Fruit fly (Drosophila melanogaster): ENCODE data around the gene Bili.

Bili gene

dm6 chr3R:25126823-25127222, 4.3 kb upstream of the Bili start:
- no peak for TF ChIP-seq CG34367 (tag; optimal IDR thresholded peaks at IDR 0.05)
- TF ChIP-seq CG17806 (tag; optimal IDR thresholded peaks at IDR 0.05): no peak

dm6 chr3R:25127231-25127689, 3.8 kb upstream of the Bili start, which contains the start of the genes Mocs2A, Mocs2B and Clbn:
Gene Mocs2A (minus strand): TSS chr3R:25127359.
Gene Mocs2B (minus strand): TSS chr3R:25127359.
Gene Clbn (plus strand): TSS chr3R:25127502.
- no peak for TF ChIP-seq CG14655 (GFP tag; optimal IDR thresholded peaks at IDR 0.05)
- no peak for TF ChIP-seq CG9948 (tag; optimal IDR thresholded peaks at IDR 0.05)

dm6 chr3R:25137565-25138367, 6.7 kb downstream of the Bili start, which contains the start of gene danr:
Gene danr (plus strand): TSS chr3R:25138072.
- no peak; the same call in 2 of the 3 replicates for TF ChIP-seq CG4496 (GFP tag; IDR thresholded peaks at IDR 0.05)
- TF ChIP-seq CG12605 (GFP tag; IDR thresholded peaks at IDR 0.05): peak; percentile 76

- TF ChIP-seq CG8159 (tag; optimal IDR thresholded peaks at IDR 0.05) (peak; percentile 33), CG15710 (tag; optimal IDR thresholded peaks at IDR 0.05) (peak; percentile 13), CG9948 (tag; optimal IDR thresholded peaks at IDR 0.05) (no peak)
These were observed 21.2 kb downstream of the Bili start for dm6 chr3R:25152342-25152741.

- TF ChIP-seq gl (tag; optimal IDR thresholded peaks at IDR 0.05): no peak
- peak; percentile 18 for TF ChIP-seq CG8159 (tag; optimal IDR thresholded peaks at IDR 0.05)
These were observed 30.4 kb downstream of the Bili start for dm6 chr3R:25161520-25161919.

- no peak for TF ChIP-seq CG15710 (tag; optimal IDR thresholded peaks at IDR 0.05)
- no peak for TF ChIP-seq rn (GFP tag; IDR thresholded peaks at IDR 0.05)
- TF ChIP-seq CG8159 (tag; optimal IDR thresholded peaks at IDR 0.05): no peak
- no peak for TF ChIP-seq CG12605 (GFP tag; IDR thresholded peaks at IDR 0.05)
- no peak for TF ChIP-seq CG8301 (tag; optimal IDR thresholded peaks at IDR 0.05)
These were observed 35.7 kb downstream of the Bili start for dm6 chr3R:25166788-25167187.

dm6 chr3R:25167407-25168191, 36.5 kb downstream of the Bili start:
- TF ChIP-seq CG13204 (GFP tag; optimal IDR thresholded peaks at IDR 0.05): no peak
- TF ChIP-seq CG8159 (tag; optimal IDR thresholded peaks at IDR 0.05): peak; percentile 5

dm6 chr3R:25168259-25168972, 37.3 kb downstream of the Bili start:
- TF ChIP-seq CG4496 (GFP tag; IDR thresholded peaks at IDR 0.05): no peak
- no peak for TF ChIP-seq Ets98B (GFP tag; IDR thresholded peaks at IDR 0.05)

dm6 chr3R:25172353-25172752, 41.2 kb downstream of the Bili start:
- no peak for TF ChIP-seq Snoo (tag; optimal IDR thresholded peaks at IDR 0.05)
- TF ChIP-seq fd96Ca (GFP tag; IDR thresholded peaks at IDR 0.05): no peak
- TF ChIP-seq Pif1A (GFP tag; optimal IDR thresholded peaks at IDR 0.05): no peak
- no peak for TF ChIP-seq CG4496 (GFP tag; IDR thresholded peaks at IDR 0.05)
- TF ChIP-seq CG15710 (tag; optimal IDR thresholded peaks at IDR 0.05): no peak
- TF ChIP-seq CG8159 (tag; optimal IDR thresholded peaks at IDR 0.05): no peak
- TF ChIP-seq EcR (GFP tag; optimal IDR thresholded peaks at IDR 0.05): no peak

Measured in whole organism, pupa.